Worm (Caenorhabditis elegans) whole organism, young adult: ENCODE results near the gene K04C2.5.

Experiments
- B0261.1 ChIP-seq: sonication (generic microtip); optimal IDR thresholded peaks from 2 replicates; lab custom pipeline; 2016; ENCODE audit warnings: mild to moderate bottlenecking, missing genetic modification characterization, moderate library complexity, missing compliant biosample characterization
- tbx-9 ChIP-seq: sonication (generic microtip); optimal IDR thresholded peaks from 2 replicates; lab custom pipeline; 2016; ENCODE audit warnings: borderline replicate concordance, missing genetic modification characterization, inconsistent platforms, missing compliant biosample characterization

DNA sequence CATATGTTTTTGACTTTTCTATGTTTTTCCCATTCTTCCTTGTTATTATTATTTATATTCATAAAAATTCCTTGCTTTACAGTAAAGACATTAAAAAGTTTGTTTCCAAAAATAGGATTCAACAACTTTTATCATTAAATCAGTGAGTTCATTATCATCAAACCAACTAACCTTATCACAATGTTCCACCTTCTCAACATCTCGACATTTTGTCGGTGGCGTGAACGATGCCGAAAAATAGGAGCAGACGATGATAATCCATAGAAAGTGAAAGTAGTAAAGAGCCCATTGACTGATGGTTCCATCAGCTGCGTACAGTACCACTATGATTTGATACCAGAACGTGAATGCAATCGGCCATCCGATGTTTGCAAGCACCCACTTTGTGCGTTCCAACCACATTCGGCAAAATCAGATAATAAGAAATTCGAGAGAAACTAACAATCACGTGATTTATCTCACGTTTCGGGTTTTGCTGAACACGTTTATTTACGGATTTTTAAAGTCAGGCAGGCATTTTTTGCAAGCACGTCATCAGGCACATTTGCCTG is 42.7 kb downstream of the K04C2.5 start, which contains the start of gene dhhc-5:
- no peak for TF ChIP-seq B0261.1 (tag; lab: Kevin White, UChicago)
- TF ChIP-seq tbx-9 (tag; lab: Kevin White, UChicago), result no peak
